Worm (Caenorhabditis elegans): ENCODE data around the gene C49F5.3.

- TF ChIP-seq lin-35 (GFP tag; optimal IDR thresholded peaks at IDR 0.05) (no peak), F37B4.10 (GFP tag; IDR thresholded peaks at IDR 0.05) (no peak), mcd-1 (GFP tag; IDR thresholded peaks at IDR 0.05) (no peak), ztf-3 (GFP tag; optimal IDR thresholded peaks at IDR 0.05) (no peak), dpl-1 (GFP tag; optimal IDR thresholded peaks at IDR 0.05) (no peak), snpc-4 (GFP tag; optimal IDR thresholded peaks at IDR 0.05) (no peak), snpc-4 (tag; optimal IDR thresholded peaks at IDR 0.05) (no peak), die-1 (tag; optimal IDR thresholded peaks at IDR 0.05) (no peak), Y53G8AR.9 (GFP tag; conservative IDR thresholded peaks at IDR 0.05) (no peak), efl-1 (GFP tag; optimal IDR thresholded peaks at IDR 0.05) (no peak), pha-4 (tag; optimal IDR thresholded peaks at IDR 0.05) (no peak)
Observed at ce11 chrX:11971323-11971722, 12.1 kb downstream of the C49F5.3 start.
